Worm (Caenorhabditis elegans) whole organism, L4 larva: ENCODE results near the gene C40A11.4.

ENCODE experiments used
- Y105C5A.15 ChIP-seq: fragments of 200-800 bp; sonication (Bioruptor generic); IDR thresholded peaks from 2 replicates; pipeline ENCODE4 v1.3.6; 2022; ENCODE audit warnings: missing genetic modification characterization, missing compliant biosample characterization
- ama-1 ChIP-seq: fragments of 150-350 bp; optimal IDR thresholded peaks from 2 replicates; lab custom pipeline; 2014; ENCODE audit warnings: inconsistent platforms, mixed read lengths
- ceh-82 ChIP-seq: sonication (generic microtip); optimal IDR thresholded peaks from 2 replicates; lab custom pipeline; 2017; ENCODE audit warnings: missing biosample characterization, missing genetic modification characterization
- ces-1 ChIP-seq: fragments of 150-350 bp; sonication (generic microtip); optimal IDR thresholded peaks from 4 replicates; lab custom pipeline; 2014; ENCODE audit warnings: missing biosample characterization, missing genetic modification reagents, missing genetic modification characterization
- lin-15B ChIP-seq: fragments of 150-350 bp; sonication (generic microtip); optimal IDR thresholded peaks from 3 replicates; lab custom pipeline; 2014; ENCODE audit warnings: missing biosample characterization, missing genetic modification characterization
- lin-39 ChIP-seq: fragments of 150-350 bp; optimal IDR thresholded peaks from 2 replicates; lab custom pipeline; 2014; ENCODE audit warnings: missing biosample characterization, missing genetic modification reagents, missing genetic modification characterization
- lir-3 ChIP-seq: sonication (generic microtip); optimal IDR thresholded peaks from 2 replicates; lab custom pipeline; 2016; ENCODE audit warnings: mild to moderate bottlenecking, missing genetic modification characterization, missing compliant biosample characterization
- lsy-2 ChIP-seq, 2 experiments: fragments of 150-350 bp in 1 of 2; sonication (generic microtip) in 1 of 2; optimal IDR thresholded peaks; 2 replicates each; lab custom pipeline; 2014 to 2017; ENCODE audit warnings: missing biosample characterization in 2 of 2, missing genetic modification characterization in 2 of 2
- mes-2 ChIP-seq: sonication (generic microtip); optimal IDR thresholded peaks from 2 replicates; lab custom pipeline; 2016; ENCODE audit warnings: missing genotype, mild to moderate bottlenecking, missing genetic modification characterization, missing compliant biosample characterization; ENCODE audit not compliant: poor library complexity, severe bottlenecking
- nhr-237 ChIP-seq: sonication (generic microtip); optimal IDR thresholded peaks from 2 replicates; lab custom pipeline; 2017; ENCODE audit warnings: missing biosample characterization, missing genetic modification characterization
- unc-62 ChIP-seq, 3 experiments: fragments of 150-350 bp in 1 of 3; sonication (generic microtip); optimal IDR thresholded peaks in 2 of 3; peaks in 1 of 3; 1 replicate in 1 of 3; 2 replicates in 2 of 3; lab custom pipeline; 2014 to 2017; ENCODE audit warnings: missing biosample characterization in 3 of 3, missing genetic modification characterization in 3 of 3, missing genetic modification reagents in 3 of 3, missing genotype in 1 of 3

- TF ChIP-seq lin-15B (tag; lab: Kevin White, UChicago) = no peak
- no peak for TF ChIP-seq ceh-82
- no peak for TF ChIP-seq lin-39
- TF ChIP-seq Y105C5A.15 = no peak
- no peak for TF ChIP-seq lsy-2 (tag; optimal IDR thresholded peaks at IDR 0.05; lab: Kevin White, UChicago)
- TF ChIP-seq mes-2 (tag; lab: Kevin White, UChicago) = no peak
- TF ChIP-seq unc-62 (GFP tag; optimal IDR thresholded peaks at IDR 0.05 in 1 of 2; lab: Kevin White, UChicago) = no peak
- TF ChIP-seq unc-62 (tag; optimal IDR thresholded peaks at IDR 0.05; lab: Kevin White, UChicago) = no peak
- TF ChIP-seq ces-1 = no peak
- no peak for TF ChIP-seq ama-1 (lab: Kevin White, UChicago)
- TF ChIP-seq lir-3 (tag; lab: Kevin White, UChicago) = no peak
- no peak for TF ChIP-seq nhr-237
Observed at ce11 chrII:2130770-2131169, 6.5 kb upstream of the C40A11.4 start, which contains the start of gene sdz-28.
